Fruit fly (Drosophila melanogaster) whole organism, embryonic: ENCODE results near the gene sra.

ENCODE experiments used
- Asciz ChIP-seq: fragments of 200-800 bp; sonication (Bioruptor generic); optimal IDR thresholded peaks from 2 replicates; lab custom pipeline; 2017; ENCODE audit warnings: missing biosample characterization, mild to moderate bottlenecking, missing genetic modification characterization, missing genetic modification reagents
- Blimp-1 ChIP-seq: fragments of 200-800 bp; sonication (Bioruptor generic); optimal IDR thresholded peaks from 3 replicates; lab custom pipeline; 2018; ENCODE audit warnings: missing biosample characterization, missing genetic modification characterization, mild to moderate bottlenecking, moderate library complexity, missing genetic modification reagents
- CG10462 ChIP-seq: fragments of 200-800 bp; sonication (Bioruptor generic); optimal IDR thresholded peaks from 2 replicates; lab custom pipeline; 2016; ENCODE audit warnings: missing biosample characterization, missing genetic modification characterization
- CG10654 ChIP-seq: fragments of 200-800 bp; sonication (Bioruptor generic); optimal IDR thresholded peaks from 2 replicates; lab custom pipeline; 2016; ENCODE audit warnings: missing biosample characterization, missing genetic modification characterization
- CG12104 ChIP-seq: fragments of 200-800 bp; sonication (Bioruptor generic); optimal IDR thresholded peaks from 3 replicates; lab custom pipeline; 2016; ENCODE audit warnings: missing biosample characterization, missing genetic modification characterization
- CG13894 ChIP-seq: fragments of 200-800 bp; sonication (Bioruptor generic); optimal IDR thresholded peaks from 3 replicates; lab custom pipeline; 2018; ENCODE audit warnings: missing biosample characterization, mild to moderate bottlenecking, missing genetic modification characterization, moderate library complexity
- CG14050 ChIP-seq: fragments of 200-800 bp; sonication (Bioruptor generic); IDR thresholded peaks from 3 replicates; pipeline ENCODE4 v1.3.6; 2022; ENCODE audit warnings: missing biosample characterization, missing genetic modification characterization
- CG14965 ChIP-seq: fragments of 200-800 bp; sonication (Bioruptor generic); optimal IDR thresholded peaks from 2 replicates; lab custom pipeline; 2016; ENCODE audit warnings: missing biosample characterization, missing genetic modification characterization, borderline replicate concordance
- CG1647 ChIP-seq: fragments of 200-800 bp; sonication (Bioruptor generic); optimal IDR thresholded peaks from 3 replicates; lab custom pipeline; 2016; ENCODE audit warnings: missing biosample characterization, missing genetic modification characterization
- CG16813 ChIP-seq: fragments of 200-800 bp; sonication (Bioruptor generic); IDR thresholded peaks from 3 replicates; pipeline ENCODE4 v1.3.6; 2022; ENCODE audit warnings: missing biosample characterization, missing genetic modification characterization; ENCODE audit not compliant: partially characterized antibody
- CG17359 ChIP-seq: fragments of 200-800 bp; sonication (Bioruptor generic); optimal IDR thresholded peaks from 3 replicates; lab custom pipeline; 2018; ENCODE audit warnings: missing biosample characterization, mild to moderate bottlenecking, missing genetic modification characterization, moderate library complexity
- CG1792 ChIP-seq: fragments of 200-800 bp; sonication (Bioruptor generic); optimal IDR thresholded peaks from 2 replicates; lab custom pipeline; 2016; ENCODE audit warnings: missing biosample characterization, missing genetic modification characterization
- CG2120 ChIP-seq: fragments of 200-800 bp; sonication (Bioruptor generic); optimal IDR thresholded peaks from 3 replicates; lab custom pipeline; 2016; ENCODE audit warnings: missing biosample characterization, missing genetic modification characterization
- CG2199 ChIP-seq: fragments of 200-800 bp; sonication (Bioruptor generic); IDR thresholded peaks from 3 replicates; pipeline ENCODE4 v1.3.6; 2022; ENCODE audit warnings: missing biosample characterization, missing genetic modification characterization
- CG31441 ChIP-seq: fragments of 200-800 bp; sonication (Bioruptor generic); IDR thresholded peaks from 2 replicates; pipeline ENCODE4 v1.3.6; 2022; ENCODE audit warnings: missing biosample characterization, missing genetic modification characterization
- CG34224 ChIP-seq: fragments of 200-800 bp; sonication (Bioruptor generic); IDR thresholded peaks from 3 replicates; pipeline ENCODE4 v1.3.6; 2022; ENCODE audit warnings: missing biosample characterization, missing genetic modification characterization; ENCODE audit not compliant: partially characterized antibody
- CG7357 ChIP-seq: fragments of 200-800 bp; sonication (Bioruptor generic); IDR thresholded peaks from 3 replicates; pipeline ENCODE4 v1.3.6; 2022; ENCODE audit warnings: missing biosample characterization, missing genetic modification characterization
- CG7372 ChIP-seq: fragments of 200-800 bp; sonication (Bioruptor generic); IDR thresholded peaks from 2 replicates; pipeline ENCODE4 v1.3.6; 2022; ENCODE audit warnings: missing biosample characterization, missing genetic modification characterization
- CG7786 ChIP-seq: fragments of 200-800 bp; sonication (Bioruptor generic); optimal IDR thresholded peaks from 2 replicates; lab custom pipeline; 2016; ENCODE audit warnings: missing biosample characterization, missing genetic modification characterization
- CG7839 ChIP-seq: fragments of 200-800 bp; sonication (Bioruptor generic); optimal IDR thresholded peaks from 3 replicates; lab custom pipeline; 2018; ENCODE audit warnings: missing biosample characterization, mild to moderate bottlenecking, missing genetic modification characterization, moderate library complexity
- CG9215 ChIP-seq: fragments of 200-800 bp; sonication (Bioruptor generic); IDR thresholded peaks from 2 replicates; pipeline ENCODE4 v1.3.6; 2022; ENCODE audit warnings: missing biosample characterization, missing genetic modification characterization
- CG9932 ChIP-seq: fragments of 200-800 bp; sonication (Bioruptor generic); IDR thresholded peaks from 2 replicates; pipeline ENCODE4 v1.3.6; 2022; ENCODE audit warnings: missing biosample characterization, missing genetic modification characterization
- Doc2 ChIP-seq: fragments of 200-800 bp; sonication (Bioruptor generic); IDR thresholded peaks from 2 replicates; pipeline ENCODE4 v1.3.6; 2022; ENCODE audit warnings: missing biosample characterization, missing genetic modification characterization
- Drgx ChIP-seq: fragments of 200-800 bp; sonication (Bioruptor generic); IDR thresholded peaks from 2 replicates; pipeline ENCODE4 v1.3.6; 2022; ENCODE audit warnings: missing biosample characterization, missing genetic modification characterization
- Eip74EF ChIP-seq, 2 experiments: fragments of 200-800 bp in 1 of 2; fragments of >200 bp in 1 of 2; sonication (Bioruptor generic) in 1 of 2; optimal IDR thresholded peaks; 2 replicates each; lab custom pipeline; 2017 to 2019; ENCODE audit warnings: missing biosample characterization in 2 of 2, missing genetic modification characterization in 2 of 2, mild to moderate bottlenecking in 1 of 2, moderate library complexity in 1 of 2
- HLH4C ChIP-seq: fragments of 200-800 bp; sonication (Bioruptor generic); IDR thresholded peaks from 3 replicates; pipeline ENCODE4 v1.3.6; 2022; ENCODE audit warnings: missing biosample characterization, missing genetic modification characterization; ENCODE audit not compliant: partially characterized antibody
- Mes4 ChIP-seq: fragments of 200-800 bp; sonication (Bioruptor generic); optimal IDR thresholded peaks from 2 replicates; lab custom pipeline; 2016; ENCODE audit warnings: missing biosample characterization, missing genetic modification characterization
- Myb ChIP-seq: fragments of 200-800 bp; sonication (Bioruptor generic); optimal IDR thresholded peaks from 2 replicates; lab custom pipeline; 2016; ENCODE audit warnings: missing biosample characterization, missing genetic modification characterization
- Nf-YC ChIP-seq: fragments of 200-800 bp; optimal IDR thresholded peaks from 3 replicates; lab custom pipeline; 2019; ENCODE audit warnings: missing biosample characterization, mild to moderate bottlenecking, missing genetic modification characterization, moderate library complexity
- Oli ChIP-seq: fragments of 200-800 bp; sonication (Bioruptor generic); optimal IDR thresholded peaks from 2 replicates; lab custom pipeline; 2018; ENCODE audit warnings: missing biosample characterization, mild to moderate bottlenecking, missing genetic modification characterization, moderate library complexity
- Sox102F ChIP-seq: fragments of 200-800 bp; sonication (Bioruptor generic); optimal IDR thresholded peaks from 2 replicates; lab custom pipeline; 2018; ENCODE audit warnings: missing biosample characterization, mild to moderate bottlenecking, missing genetic modification characterization, moderate library complexity
- az2 ChIP-seq: fragments of 200-800 bp; sonication (Bioruptor generic); optimal IDR thresholded peaks from 3 replicates; lab custom pipeline; 2016; ENCODE audit warnings: missing biosample characterization, missing genetic modification characterization
- cg ChIP-seq: fragments of 200-800 bp; sonication (Bioruptor generic); optimal IDR thresholded peaks from 3 replicates; lab custom pipeline; 2019; ENCODE audit warnings: missing biosample characterization, mild to moderate bottlenecking, missing genetic modification characterization, moderate library complexity
- da ChIP-seq: fragments of 200-800 bp; sonication (Bioruptor generic); optimal IDR thresholded peaks from 2 replicates; lab custom pipeline; 2016; ENCODE audit warnings: missing biosample characterization, missing genetic modification characterization
- dimm ChIP-seq: fragments of 200-800 bp; sonication (Bioruptor generic); IDR thresholded peaks from 2 replicates; pipeline ENCODE4 v1.3.6; 2022; ENCODE audit warnings: missing biosample characterization, missing genetic modification characterization
- en ChIP-seq: fragments of 200-800 bp; sonication (Bioruptor generic); optimal IDR thresholded peaks from 2 replicates; lab custom pipeline; 2016; ENCODE audit warnings: missing biosample characterization, missing genetic modification characterization
- gfzf ChIP-seq: fragments of 200-800 bp; sonication (Bioruptor generic); optimal IDR thresholded peaks from 2 replicates; lab custom pipeline; 2016; ENCODE audit warnings: missing biosample characterization, mild to moderate bottlenecking, missing genetic modification characterization, moderate library complexity
- inv ChIP-seq: fragments of 200-800 bp; sonication (Bioruptor generic); IDR thresholded peaks from 2 replicates; pipeline ENCODE4 v1.3.6; 2022; ENCODE audit warnings: missing biosample characterization, missing genetic modification characterization; ENCODE audit not compliant: partially characterized antibody
- ken ChIP-seq: fragments of 200-800 bp; sonication (Bioruptor generic); IDR thresholded peaks from 3 replicates; pipeline ENCODE4 v1.3.6; 2022; ENCODE audit warnings: missing biosample characterization, missing genetic modification characterization
- nmo ChIP-seq: fragments of 200-800 bp; sonication (Bioruptor generic); optimal IDR thresholded peaks from 2 replicates; lab custom pipeline; 2018; ENCODE audit warnings: missing biosample characterization, mild to moderate bottlenecking, missing genetic modification characterization, moderate library complexity
- odd ChIP-seq: fragments of 200-800 bp; sonication (Bioruptor generic); optimal IDR thresholded peaks from 2 replicates; lab custom pipeline; 2017; ENCODE audit warnings: missing biosample characterization, mild to moderate bottlenecking, missing genetic modification characterization
- otp ChIP-seq: fragments of 200-800 bp; sonication (Bioruptor generic); IDR thresholded peaks from 3 replicates; pipeline ENCODE4, ENCODE4 v1.3.6; 2022; ENCODE audit warnings: missing biosample characterization, missing genetic modification characterization
- pan ChIP-seq, 4 experiments: fragments of >200 bp in 3 of 4; fragments of 200-800 bp in 1 of 4; sonication (Bioruptor generic) in 1 of 4; optimal IDR thresholded peaks in 3 of 4; IDR thresholded peaks in 1 of 4; 2 replicates each; pipeline versions ENCODE4 v1.3.6 to Lab custom; 2017 to 2022; ENCODE audit warnings: missing biosample characterization in 2 of 4, missing genetic modification characterization in 2 of 4, mixed read lengths in 1 of 4
- repo ChIP-seq: fragments of 200-800 bp; sonication (Bioruptor generic); optimal IDR thresholded peaks from 2 replicates; lab custom pipeline; 2016; ENCODE audit warnings: missing biosample characterization, missing genetic modification characterization
- scrt ChIP-seq: fragments of 200-800 bp; sonication (Bioruptor generic); optimal IDR thresholded peaks from 2 replicates; lab custom pipeline; 2018; ENCODE audit warnings: missing biosample characterization, mild to moderate bottlenecking, missing genetic modification characterization, moderate library complexity
- sd ChIP-seq: fragments of 200-800 bp; sonication (Bioruptor generic); optimal IDR thresholded peaks from 3 replicates; lab custom pipeline; 2018; ENCODE audit warnings: missing biosample characterization, mild to moderate bottlenecking, missing genetic modification characterization, moderate library complexity
- tll ChIP-seq, 2 experiments: fragments of 200-800 bp in 1 of 2; fragments of >200 bp in 1 of 2; sonication (Bioruptor generic) in 1 of 2; optimal IDR thresholded peaks; 2 replicates each; lab custom pipeline; 2017 to 2019; ENCODE audit warnings: missing biosample characterization in 2 of 2, missing genetic modification characterization in 2 of 2, mild to moderate bottlenecking in 1 of 2, moderate library complexity in 1 of 2

sra gene

dm6 chr3R:16212859-16213708 lies 26.3 kb downstream of the sra start (continued):
- TF ChIP-seq gfzf (GFP tag; lab: Kevin White, UChicago) = no peak
- 0 out of 3 replicates have a peak, but pooled peaks have one; percentile 31 for TF ChIP-seq HLH4C
- TF ChIP-seq CG1647 (GFP tag; lab: Kevin White, UChicago) = no peak
- no peak for TF ChIP-seq CG7372 (GFP tag; lab: Robert Waterston, UW)
- TF ChIP-seq en = no peak
- TF ChIP-seq cg (GFP tag; lab: Kevin White, UChicago) = no peak
- TF ChIP-seq dimm (GFP tag; lab: Robert Waterston, UW) = no peak
- TF ChIP-seq Myb (GFP tag; lab: Kevin White, UChicago) = peak; percentile 2
- TF ChIP-seq Asciz (GFP tag; lab: Kevin White, UChicago) = peak; percentile 24
- TF ChIP-seq Eip74EF (GFP tag; optimal IDR thresholded peaks at IDR 0.05; lab: Kevin White, UChicago) = no peak
- TF ChIP-seq CG10654 (GFP tag; lab: Kevin White, UChicago) = no peak
- no peak for TF ChIP-seq Doc2 (GFP tag; lab: Robert Waterston, UW)
- TF ChIP-seq CG10462 (GFP tag; lab: Kevin White, UChicago) = no peak
- no peak for TF ChIP-seq Drgx
- TF ChIP-seq odd (GFP tag; lab: Kevin White, UChicago) = peak; percentile 55
- TF ChIP-seq CG7786 = no peak
- TF ChIP-seq CG14965 (GFP tag; lab: Kevin White, UChicago) = no peak
- no peak for TF ChIP-seq pan (optimal IDR thresholded peaks at IDR 0.05; lab: Kevin White, UChicago)
- peak in 1 of 2 experiments; percentile 12 for TF ChIP-seq pan (GFP tag; optimal IDR thresholded peaks at IDR 0.05 in 1 of 2, IDR thresholded peaks at IDR 0.05 in 1 of 2)
- TF ChIP-seq Mes4 (GFP tag; lab: Kevin White, UChicago) = no peak
- 0 out of 3 replicates have a peak, but pooled peaks have one; percentile 20 for TF ChIP-seq CG2199 (GFP tag; lab: Robert Waterston, UW)
- TF ChIP-seq Blimp-1 = peak; percentile 53
- no peak for TF ChIP-seq CG34224 (GFP tag; lab: Robert Waterston, UW)
- no peak for TF ChIP-seq da (GFP tag; lab: Kevin White, UChicago)
- TF ChIP-seq otp (GFP tag; lab: Robert Waterston, UW) = no peak
- TF ChIP-seq Sox102F (GFP tag; lab: Kevin White, UChicago) = peak; percentile 36
- TF ChIP-seq az2 = peak; percentile 22
- no peak for TF ChIP-seq sd
- TF ChIP-seq repo (GFP tag; lab: Kevin White, UChicago) = no peak
- TF ChIP-seq nmo (GFP tag; lab: Kevin White, UChicago) = peak; percentile 43
- TF ChIP-seq CG14050 (GFP tag; lab: Robert Waterston, UW) = no peak
- TF ChIP-seq CG1792 (GFP tag; lab: Kevin White, UChicago) = no peak
- peak; percentile 62 for TF ChIP-seq CG12104
- peak; percentile 68 for TF ChIP-seq CG7839
- no peak for TF ChIP-seq CG16813 (GFP tag; lab: Robert Waterston, UW)
- peak; percentile 45 for TF ChIP-seq CG2120 (GFP tag; lab: Kevin White, UChicago)
- TF ChIP-seq tll (GFP tag; optimal IDR thresholded peaks at IDR 0.05; lab: Kevin White, UChicago) = no peak
- TF ChIP-seq CG7357 (GFP tag; lab: Robert Waterston, UW) = no peak
- peak; percentile 73 for TF ChIP-seq CG31441
- no peak for TF ChIP-seq CG9932 (GFP tag; lab: Robert Waterston, UW)
- peak; percentile 63 for TF ChIP-seq scrt (GFP tag; lab: Kevin White, UChicago)
- TF ChIP-seq ken = 0 out of 3 replicates have a peak, but pooled peaks have one; percentile 38
- no peak for TF ChIP-seq CG9215 (GFP tag; lab: Robert Waterston, UW)
- no peak for TF ChIP-seq Nf-YC
- TF ChIP-seq CG17359 (tag; lab: Kevin White, UChicago) = peak; percentile 47
- peak; percentile 43 for TF ChIP-seq Oli
- TF ChIP-seq inv (GFP tag; lab: Robert Waterston, UW) = no peak
- peak; percentile 64 for TF ChIP-seq CG13894 (tag; lab: Kevin White, UChicago)
